Worm (Caenorhabditis elegans) whole organism, L2 larva: ENCODE data around the gene sre-50.

Experiments used
- F13H6.1 ChIP-seq: sonication (generic microtip); optimal IDR thresholded peaks from 2 replicates; lab custom pipeline; 2016; ENCODE audit warnings: missing genetic modification characterization, missing compliant biosample characterization
- dmd-4 ChIP-seq: sonication (generic microtip); optimal IDR thresholded peaks from 2 replicates; lab custom pipeline; 2017; ENCODE audit warnings: missing biosample characterization, missing genetic modification characterization
- fos-1 ChIP-seq: fragments of 150-350 bp; optimal IDR thresholded peaks from 2 replicates; lab custom pipeline; 2014; ENCODE audit warnings: missing biosample characterization, missing genetic modification characterization
- lin-13 ChIP-seq: fragments of 150-350 bp; optimal IDR thresholded peaks from 2 replicates; lab custom pipeline; 2014; ENCODE audit warnings: missing biosample characterization, missing genetic modification reagents, missing genetic modification characterization
- nhr-12 ChIP-seq: fragments of 150-350 bp; optimal IDR thresholded peaks from 2 replicates; lab custom pipeline; 2014; ENCODE audit warnings: missing biosample characterization, missing genetic modification characterization
- nhr-6 ChIP-seq: fragments of 150-350 bp; optimal IDR thresholded peaks from 2 replicates; lab custom pipeline; 2014; ENCODE audit warnings: missing biosample characterization, missing genetic modification characterization
- unc-39 ChIP-seq: fragments of 150-350 bp; optimal IDR thresholded peaks from 2 replicates; lab custom pipeline; 2014; ENCODE audit warnings: missing biosample characterization, missing genetic modification characterization
- ztf-11 ChIP-seq: sonication (generic microtip); optimal IDR thresholded peaks from 2 replicates; lab custom pipeline; 2017; ENCODE audit warnings: missing biosample characterization, missing genetic modification characterization

DNA sequence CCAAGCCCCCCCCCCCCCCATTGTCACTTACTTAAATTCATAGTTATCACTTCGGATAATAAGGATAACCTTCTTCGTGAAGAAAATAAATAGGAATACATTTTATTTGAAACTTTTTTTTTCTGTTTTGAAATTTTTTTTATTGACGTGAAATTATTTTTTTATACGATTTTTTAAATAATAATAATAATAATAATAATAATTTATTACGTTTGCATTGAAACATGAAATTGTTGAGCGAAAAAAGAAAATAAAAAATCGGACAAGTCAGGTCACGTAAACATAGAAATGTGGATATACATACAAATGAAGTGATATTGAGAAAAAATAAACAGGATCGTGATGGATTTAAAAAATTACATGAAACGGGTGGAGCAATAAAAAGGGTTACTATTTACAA, 6.3 kb downstream of the sre-50 start, which contains the start of gene C50E10.2:
- TF ChIP-seq fos-1 (tag; lab: Kevin White, UChicago) = no peak
- TF ChIP-seq nhr-12 (tag; lab: Kevin White, UChicago) = no peak
- no peak for TF ChIP-seq ztf-11 (tag; lab: Kevin White, UChicago)
- no peak for TF ChIP-seq unc-39 (tag; lab: Kevin White, UChicago)
- TF ChIP-seq lin-13 (GFP tag; lab: Kevin White, UChicago) = no peak
- TF ChIP-seq dmd-4 (tag; lab: Kevin White, UChicago) = no peak
- no peak for TF ChIP-seq nhr-6 (tag; lab: Kevin White, UChicago)
- TF ChIP-seq F13H6.1 (tag; lab: Kevin White, UChicago) = no peak
